Fruit fly (Drosophila melanogaster) whole organism, prepupa: Measurements from ENCODE around the gene sphinx2.

Experiments
- Blimp-1 ChIP-seq: fragments of 200-800 bp; sonication (Bioruptor generic); optimal IDR thresholded peaks from 3 replicates; lab custom pipeline; 2017; ENCODE audit warnings: missing biosample characterization, missing genetic modification characterization, mild to moderate bottlenecking, moderate library complexity, missing genetic modification reagents
- CG11294 ChIP-seq: fragments of 200-800 bp; sonication (Bioruptor generic); IDR thresholded peaks from 2 replicates; pipeline ENCODE4 v1.3.6; 2022; ENCODE audit warnings: missing biosample characterization, missing genetic modification characterization
- CG11762 ChIP-seq: fragments of 200-800 bp; sonication (Bioruptor generic); optimal IDR thresholded peaks from 3 replicates; lab custom pipeline; 2016; ENCODE audit warnings: missing biosample characterization, missing genetic modification characterization; ENCODE audit not compliant: insufficient read depth
- CG15336 ChIP-seq: fragments of 200-800 bp; sonication (Bioruptor generic); IDR thresholded peaks from 2 replicates; pipeline ENCODE4 v1.3.6; 2022; ENCODE audit warnings: missing biosample characterization, missing genetic modification characterization
- CG16779 ChIP-seq: fragments of 200-800 bp; sonication (Bioruptor generic); optimal IDR thresholded peaks from 3 replicates; lab custom pipeline; 2017; ENCODE audit warnings: missing biosample characterization, mild to moderate bottlenecking, missing genetic modification characterization
- CG32006 ChIP-seq: fragments of 200-800 bp; sonication (Bioruptor generic); optimal IDR thresholded peaks from 3 replicates; lab custom pipeline; 2017; ENCODE audit warnings: missing biosample characterization, mild to moderate bottlenecking, missing genetic modification characterization
- CG6163 ChIP-seq: fragments of 200-800 bp; sonication (Bioruptor generic); IDR thresholded peaks from 3 replicates; pipeline ENCODE4 v1.3.6; 2022; ENCODE audit warnings: missing biosample characterization, missing genetic modification characterization
- CG6276 ChIP-seq: fragments of 200-800 bp; sonication (Bioruptor generic); optimal IDR thresholded peaks from 2 replicates; lab custom pipeline; 2017; ENCODE audit warnings: missing biosample characterization, mild to moderate bottlenecking, missing genetic modification characterization
- CG6792 ChIP-seq: fragments of 200-800 bp; sonication (Bioruptor generic); optimal IDR thresholded peaks from 3 replicates; lab custom pipeline; 2016; ENCODE audit warnings: missing biosample characterization, missing genetic modification characterization
- CG6808 ChIP-seq: fragments of 200-800 bp; sonication (Bioruptor generic); optimal IDR thresholded peaks from 3 replicates; lab custom pipeline; 2017; ENCODE audit warnings: missing biosample characterization, missing genetic modification characterization, mild to moderate bottlenecking, moderate library complexity, missing genetic modification reagents
- CG6854 ChIP-seq: fragments of 200-800 bp; sonication (Bioruptor generic); optimal IDR thresholded peaks from 2 replicates; lab custom pipeline; 2017; ENCODE audit warnings: missing biosample characterization, mild to moderate bottlenecking, missing genetic modification characterization
- CG7368 ChIP-seq: fragments of 200-800 bp; sonication (Bioruptor generic); optimal IDR thresholded peaks from 3 replicates; lab custom pipeline; 2016; ENCODE audit warnings: missing biosample characterization, missing genetic modification characterization
- CG8119 ChIP-seq: fragments of 200-800 bp; sonication (Bioruptor generic); IDR thresholded peaks from 3 replicates; pipeline ENCODE4 v1.3.6; 2022; ENCODE audit warnings: missing biosample characterization, missing genetic modification characterization
- CG8319 ChIP-seq: fragments of 200-800 bp; sonication (Bioruptor generic); optimal IDR thresholded peaks from 3 replicates; lab custom pipeline; 2016; ENCODE audit warnings: missing biosample characterization, missing genetic modification characterization
- CG8632 ChIP-seq: fragments of 200-800 bp; sonication (Bioruptor generic); optimal IDR thresholded peaks from 3 replicates; lab custom pipeline; 2016; ENCODE audit warnings: missing biosample characterization, missing genetic modification characterization
- CG9139 ChIP-seq: fragments of 200-800 bp; sonication (Bioruptor generic); optimal IDR thresholded peaks from 3 replicates; lab custom pipeline; 2017; ENCODE audit warnings: missing biosample characterization, mild to moderate bottlenecking, missing genetic modification characterization
- Hr38 ChIP-seq: sonication (Bioruptor generic); optimal IDR thresholded peaks from 2 replicates; lab custom pipeline; 2016; ENCODE audit warnings: missing biosample characterization, missing genetic modification characterization
- Hr39 ChIP-seq: fragments of 200-800 bp; sonication (Bioruptor generic); optimal IDR thresholded peaks from 2 replicates; lab custom pipeline; 2016; ENCODE audit warnings: missing biosample characterization, missing genetic modification characterization
- Hr4 ChIP-seq: fragments of 200-800 bp; sonication (Bioruptor generic); optimal IDR thresholded peaks from 3 replicates; lab custom pipeline; 2016; ENCODE audit warnings: missing biosample characterization, missing genetic modification characterization
- Lpt ChIP-seq: fragments of 200-800 bp; sonication (Bioruptor generic); optimal IDR thresholded peaks from 3 replicates; lab custom pipeline; 2016; ENCODE audit warnings: missing biosample characterization, missing genetic modification characterization
- Smox ChIP-seq: fragments of 200-800 bp; sonication (Bioruptor generic); optimal IDR thresholded peaks from 3 replicates; lab custom pipeline; 2016; ENCODE audit warnings: missing biosample characterization, missing genetic modification characterization
- Sox102F ChIP-seq: fragments of 200-800 bp; sonication (Bioruptor generic); optimal IDR thresholded peaks from 2 replicates; lab custom pipeline; 2016; ENCODE audit warnings: missing biosample characterization, mild to moderate bottlenecking, missing genetic modification characterization
- Sox14 ChIP-seq: fragments of 200-800 bp; sonication (Bioruptor generic); optimal IDR thresholded peaks from 3 replicates; lab custom pipeline; 2016; ENCODE audit warnings: missing biosample characterization, missing genetic modification characterization
- Sox15 ChIP-seq: fragments of 200-800 bp; sonication (Bioruptor generic); optimal IDR thresholded peaks from 3 replicates; lab custom pipeline; 2016; ENCODE audit warnings: missing biosample characterization, missing genetic modification characterization
- cyc ChIP-seq: fragments of 200-800 bp; sonication (Bioruptor generic); optimal IDR thresholded peaks from 3 replicates; lab custom pipeline; 2016; ENCODE audit warnings: missing biosample characterization, missing genetic modification characterization
- dac ChIP-seq: fragments of 200-800 bp; sonication (Bioruptor generic); optimal IDR thresholded peaks from 2 replicates; lab custom pipeline; 2017; ENCODE audit warnings: missing biosample characterization, mild to moderate bottlenecking, missing genetic modification characterization
- eg ChIP-seq: fragments of 200-800 bp; sonication (Bioruptor generic); IDR thresholded peaks from 3 replicates; pipeline ENCODE4 v1.3.6; 2022; ENCODE audit warnings: missing biosample characterization, missing genetic modification characterization
- esn ChIP-seq: fragments of 200-800 bp; sonication (Bioruptor generic); optimal IDR thresholded peaks from 2 replicates; lab custom pipeline; 2016; ENCODE audit warnings: missing biosample characterization, mild to moderate bottlenecking, missing genetic modification characterization, moderate library complexity
- fd59A ChIP-seq: fragments of 200-800 bp; sonication (Bioruptor generic); optimal IDR thresholded peaks from 2 replicates; lab custom pipeline; 2017; ENCODE audit warnings: missing biosample characterization, mild to moderate bottlenecking, missing genetic modification characterization, missing genetic modification reagents
- fd85E ChIP-seq: fragments of 200-800 bp; sonication (Bioruptor generic); optimal IDR thresholded peaks from 3 replicates; lab custom pipeline; 2016; ENCODE audit warnings: missing biosample characterization, missing genetic modification characterization
- fkh ChIP-seq: fragments of 200-800 bp; sonication (Bioruptor generic); optimal IDR thresholded peaks from 3 replicates; lab custom pipeline; 2017; ENCODE audit warnings: missing biosample characterization, mild to moderate bottlenecking, missing genetic modification characterization, moderate library complexity
- lz ChIP-seq: fragments of 200-800 bp; sonication (Bioruptor generic); optimal IDR thresholded peaks from 3 replicates; lab custom pipeline; 2016; ENCODE audit warnings: missing biosample characterization, missing genetic modification characterization
- salr ChIP-seq, 2 experiments: fragments of 200-800 bp; sonication (Bioruptor generic); optimal IDR thresholded peaks; 3 replicates each; lab custom pipeline; 2016 to 2018; ENCODE audit warnings: missing biosample characterization in 2 of 2, missing genetic modification characterization in 2 of 2, mild to moderate bottlenecking in 1 of 2
- topi ChIP-seq: fragments of 200-800 bp; sonication (Bioruptor generic); optimal IDR thresholded peaks from 3 replicates; lab custom pipeline; 2016; ENCODE audit warnings: missing biosample characterization, missing genetic modification characterization
- vri ChIP-seq: fragments of 200-800 bp; sonication (Bioruptor generic); optimal IDR thresholded peaks from 3 replicates; lab custom pipeline; 2016; ENCODE audit warnings: missing biosample characterization, mild to moderate bottlenecking, missing genetic modification characterization

Gene sphinx2

dm6 chr3L:7465209-7465608 is 24.7 kb upstream of the sphinx2 start, which contains the start of the genes CG42660, CG42661 and Tsp66A:
Gene CG42660, plus strand, starts transcription at chr3L:7465509.
Gene CG42661, plus strand, starts transcription at chr3L:7465509.
Gene Tsp66A, plus strand, starts transcription at chr3L:7465509.
- TF ChIP-seq fkh (no peak), CG6163 (GFP tag; lab: Robert Waterston, UW) (no peak), Sox14 (GFP tag; lab: Kevin White, UChicago) (no peak), CG6854 (no peak), fd85E (no peak), vri (no peak)

dm6 chr3L:7455849-7456248 is 15.3 kb upstream of the sphinx2 start, which contains the start of gene ppk26:
Gene ppk26, plus strand, starts transcription at chr3L:7456149.
- no peak for TF ChIP-seq CG11294
- no peak for TF ChIP-seq CG8632 (GFP tag; lab: Kevin White, UChicago)
- no peak for TF ChIP-seq CG11762 (GFP tag; lab: Kevin White, UChicago)
- no peak for TF ChIP-seq CG9139 (GFP tag; lab: Kevin White, UChicago)
- no peak for TF ChIP-seq fd85E
- TF ChIP-seq eg (GFP tag; lab: Robert Waterston, UW): no peak
- no peak for TF ChIP-seq Sox102F (GFP tag; lab: Kevin White, UChicago)
- TF ChIP-seq cyc (GFP tag; lab: Kevin White, UChicago): no peak

- no peak for TF ChIP-seq Hr38
- TF ChIP-seq Hr4: no peak
- TF ChIP-seq CG9139 (GFP tag; lab: Kevin White, UChicago): no peak
These were observed 10.0 kb upstream of the sphinx2 start, which contains the start of gene CG33278 for dm6 chr3L:7450553-7450952. Gene CG33278, plus strand, starts transcription at chr3L:7450853.

- TF ChIP-seq lz (GFP tag; lab: Kevin White, UChicago): no peak
- no peak for TF ChIP-seq CG11762 (GFP tag; lab: Kevin White, UChicago)
- no peak for TF ChIP-seq Lpt (GFP tag; lab: Kevin White, UChicago)
These were observed 8.6 kb upstream of the sphinx2 start for dm6 chr3L:7449097-7449496.

dm6 chr3L:7439305-7439704 is 1.2 kb downstream of the sphinx2 start, which contains the start of gene sphinx1:
Gene sphinx1, minus strand, starts transcription at chr3L:7439405.
- TF ChIP-seq CG15336 (no peak), CG16779 (tag; lab: Kevin White, UChicago) (no peak), Sox14 (GFP tag; lab: Kevin White, UChicago) (no peak), Hr39 (GFP tag; lab: Kevin White, UChicago) (no peak), CG6792 (no peak), Lpt (GFP tag; lab: Kevin White, UChicago) (no peak), Smox (GFP tag; lab: Kevin White, UChicago) (no peak), topi (GFP tag; lab: Kevin White, UChicago) (no peak), CG32006 (GFP tag; lab: Kevin White, UChicago) (no peak), Sox15 (GFP tag; lab: Kevin White, UChicago) (no peak), Hr4 (no peak), fd59A (no peak), CG9139 (GFP tag; lab: Kevin White, UChicago) (no peak), CG8119 (GFP tag; lab: Robert Waterston, UW) (no peak), lz (GFP tag; lab: Kevin White, UChicago) (no peak), CG11762 (GFP tag; lab: Kevin White, UChicago) (no peak), esn (GFP tag; lab: Kevin White, UChicago) (no peak), cyc (GFP tag; lab: Kevin White, UChicago) (no peak)
- TF ChIP-seq, all 60 proteins: peak for 0

dm6 chr3L:7437366-7437765 is 3.2 kb downstream of the sphinx2 start, which contains the start of gene CG14835:
Gene CG14835, minus strand, starts transcription at chr3L:7437466.
- TF ChIP-seq salr (GFP tag; optimal IDR thresholded peaks at IDR 0.05; lab: Kevin White, UChicago) (no peak), CG6808 (GFP tag; lab: Kevin White, UChicago) (no peak), Hr39 (GFP tag; lab: Kevin White, UChicago) (no peak), fkh (no peak), CG7368 (GFP tag; lab: Kevin White, UChicago) (no peak), Sox102F (GFP tag; lab: Kevin White, UChicago) (no peak), Sox14 (GFP tag; lab: Kevin White, UChicago) (no peak), Blimp-1 (GFP tag; lab: Kevin White, UChicago) (no peak), esn (GFP tag; lab: Kevin White, UChicago) (no peak), CG6276 (GFP tag; lab: Kevin White, UChicago) (no peak), CG8319 (GFP tag; lab: Kevin White, UChicago) (no peak), dac (GFP tag; lab: Kevin White, UChicago) (no peak), Hr4 (no peak), CG11294 (no peak)
